Worm (Caenorhabditis elegans) whole organism, dauer: ENCODE data around the gene ZK1236.9.

Source experiments
- unc-62 ChIP-seq: sonication (generic microtip); optimal IDR thresholded peaks from 2 replicates; lab custom pipeline; 2017; ENCODE audit warnings: missing biosample characterization, missing genetic modification reagents, missing genetic modification characterization

Gene ZK1236.9

ce11 chrIII:8435074-8435473 lies at the start of gene ZK1236.9:
Gene ZK1236.9 (minus strand): TSS chrIII:8435174.
- no peak for TF ChIP-seq unc-62

DNA sequence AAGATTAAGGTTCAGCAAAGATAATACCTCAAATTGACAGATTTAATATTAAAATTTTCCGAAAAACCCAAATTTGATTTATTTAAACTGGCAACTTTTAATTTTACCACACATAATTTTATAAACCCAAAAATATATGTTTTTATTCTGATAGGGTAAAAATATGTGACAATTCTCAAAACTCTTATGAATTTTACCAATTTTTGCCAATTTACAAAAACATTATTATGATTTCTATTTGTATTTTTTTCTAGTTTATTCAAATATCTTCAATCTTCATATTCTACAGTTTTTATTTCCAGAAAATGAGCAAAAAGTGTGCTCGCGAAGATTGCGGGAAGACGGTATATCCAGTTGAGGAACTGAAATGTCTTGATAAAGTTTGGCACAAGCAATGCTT lies 48.9 kb upstream of the ZK1236.9 start, which contains the start of gene F42H10.3:
F42H10.3 (plus strand) TSS at position 301 of the 400 bp plus-strand sequence.
- no peak for TF ChIP-seq unc-62

- no peak for TF ChIP-seq unc-62
Observed at ce11 chrIII:8480355-8480754, 45.4 kb upstream of the ZK1236.9 start, which contains the start of gene F42H10.6. Gene F42H10.6 (minus strand): TSS chrIII:8480455.

DNA sequence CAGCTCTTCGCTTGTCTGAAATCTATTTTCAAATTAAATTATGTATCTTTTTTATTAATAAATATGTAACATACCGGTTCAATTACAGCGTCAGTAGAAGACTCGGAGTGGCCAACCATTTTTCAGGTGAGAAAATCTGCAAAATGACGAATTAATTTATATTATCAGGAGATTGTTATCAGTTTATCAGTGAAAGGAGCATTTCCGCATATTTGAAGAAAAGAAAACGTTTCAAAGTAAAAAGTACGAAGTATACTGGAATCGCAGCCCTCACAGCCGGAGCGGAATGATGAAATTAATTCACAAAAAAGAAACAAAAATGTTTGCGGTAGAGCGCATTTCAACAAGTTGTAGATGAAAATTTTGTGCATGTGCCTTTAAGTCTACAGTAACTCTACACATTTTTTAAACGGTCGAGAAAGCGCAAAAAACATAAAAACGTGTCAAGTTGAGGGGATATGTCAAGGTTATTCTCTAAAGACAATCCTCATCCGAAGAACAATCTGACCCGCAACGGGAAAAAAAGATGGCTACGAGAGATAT lies 44.4 kb upstream of the ZK1236.9 start:
- no peak for TF ChIP-seq unc-62

ce11 chrIII:8473292-8473691 lies 38.3 kb upstream of the ZK1236.9 start:
- TF ChIP-seq unc-62: no peak

DNA sequence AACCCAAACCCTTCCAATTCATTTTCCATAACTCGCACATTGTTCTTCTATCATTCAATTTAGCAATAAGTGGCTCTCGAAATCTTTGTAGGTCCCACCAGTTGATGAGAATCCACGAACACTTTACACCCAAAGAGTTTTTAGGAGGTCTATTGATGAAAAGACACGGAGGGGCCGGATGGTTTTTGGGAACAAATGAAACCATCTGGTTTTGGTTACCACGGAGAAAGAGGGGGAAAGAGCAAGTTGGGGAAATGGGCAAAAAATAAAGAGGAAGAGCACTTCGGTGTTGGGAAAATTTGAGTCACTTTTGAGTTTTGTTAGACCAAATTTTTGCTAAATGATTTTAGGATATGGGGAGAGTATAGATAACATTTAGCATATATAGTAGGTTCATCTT lies 32.5 kb upstream of the ZK1236.9 start:
- TF ChIP-seq unc-62: no peak

DNA sequence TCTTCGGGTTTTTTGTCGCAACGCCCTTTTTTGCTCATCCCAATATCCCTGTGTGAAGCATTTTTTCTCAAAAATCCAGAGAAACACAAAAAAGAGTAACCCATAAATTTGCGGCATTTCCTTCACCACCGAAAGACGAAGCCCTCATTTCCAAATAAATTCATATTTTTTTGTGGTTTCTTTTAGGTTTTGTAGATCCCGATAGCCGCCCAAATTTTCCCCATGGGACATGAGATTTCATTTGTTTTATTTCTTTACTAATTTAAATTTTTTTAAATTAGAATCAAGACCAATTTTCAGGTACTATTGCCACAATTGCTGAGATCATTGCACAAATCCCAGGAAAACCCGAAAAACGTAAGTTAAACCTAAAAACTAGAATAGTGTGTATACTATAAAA lies 31.8 kb upstream of the ZK1236.9 start, which contains the start of gene mig-39:
mig-39 (plus strand) TSS at position 301 of the 400 bp plus-strand sequence.
- no peak for TF ChIP-seq unc-62

- TF ChIP-seq unc-62: no peak
Observed at ce11 chrIII:8461410-8461809, 26.4 kb upstream of the ZK1236.9 start.

DNA sequence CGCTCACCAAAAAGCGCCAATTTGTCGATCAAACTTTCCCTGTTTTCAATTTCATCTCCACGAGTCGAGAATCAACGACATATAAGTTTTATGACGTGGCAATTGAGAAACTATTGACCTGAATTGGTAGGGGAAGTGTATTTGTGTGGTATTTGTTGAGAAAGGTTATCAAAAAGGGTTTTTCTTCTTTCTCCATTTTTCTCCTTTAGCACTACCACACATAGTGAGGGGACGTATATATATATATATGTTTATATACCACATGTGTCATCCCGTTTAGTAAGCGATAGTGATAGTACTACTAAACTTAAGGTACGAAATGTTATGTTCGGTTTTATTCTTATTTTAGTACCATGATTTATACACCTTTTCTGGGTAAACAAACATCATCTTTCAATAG lies 22.6 kb upstream of the ZK1236.9 start:
- TF ChIP-seq unc-62: no peak

ce11 chrIII:8451181-8451580 lies 16.2 kb upstream of the ZK1236.9 start:
- no peak for TF ChIP-seq unc-62

DNA sequence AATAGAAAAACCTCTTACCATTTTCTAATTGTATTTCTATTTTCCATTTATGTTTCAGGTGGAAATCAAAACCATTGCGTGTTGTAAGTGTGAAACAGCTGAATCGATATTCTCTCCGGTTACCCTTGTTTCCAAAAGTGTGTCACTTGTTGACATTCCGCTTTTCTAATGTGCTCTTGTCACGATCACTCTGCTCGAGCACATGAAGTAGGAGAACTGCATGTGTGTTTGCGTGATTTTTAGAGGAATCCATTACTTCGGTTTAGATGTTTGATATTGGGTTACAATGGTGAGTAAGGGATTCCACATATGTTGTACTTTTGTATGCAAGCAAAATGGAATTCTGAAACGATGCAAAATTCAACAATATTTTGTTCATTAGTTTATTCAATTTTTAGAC lies 15.5 kb upstream of the ZK1236.9 start:
- no peak for TF ChIP-seq unc-62

ce11 chrIII:8449160-8449807 lies 14.3 kb upstream of the ZK1236.9 start, which contains the start of gene mrpl-32:
Gene mrpl-32 (plus strand): TSS chrIII:8449757.
- no peak for TF ChIP-seq unc-62

DNA sequence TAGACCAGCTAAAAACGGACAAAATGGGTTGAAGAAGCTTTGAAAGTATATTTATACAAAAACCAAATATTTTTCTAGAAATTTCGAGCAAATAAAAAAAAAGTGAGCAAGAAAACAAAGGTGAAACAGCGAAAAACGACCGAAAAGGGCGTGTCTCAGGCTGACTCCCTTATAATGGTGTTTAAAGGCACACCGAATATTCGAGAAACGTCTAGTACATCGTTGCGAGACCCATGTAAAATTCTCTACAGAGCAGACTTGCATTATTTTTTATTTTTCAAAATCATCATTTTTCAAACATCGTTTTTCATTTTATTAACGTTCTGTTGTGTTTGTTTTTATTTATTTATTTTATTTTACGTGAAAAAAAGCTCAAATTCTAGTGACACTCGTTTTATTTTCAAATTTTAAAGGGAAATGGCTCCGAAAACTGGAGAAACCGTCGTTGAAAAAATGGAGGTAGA lies 12.0 kb upstream of the ZK1236.9 start, which contains the start of gene rpn-3:
rpn-3 (plus strand) TSS at position 414 of the 464 bp plus-strand sequence.
- no peak for TF ChIP-seq unc-62

DNA sequence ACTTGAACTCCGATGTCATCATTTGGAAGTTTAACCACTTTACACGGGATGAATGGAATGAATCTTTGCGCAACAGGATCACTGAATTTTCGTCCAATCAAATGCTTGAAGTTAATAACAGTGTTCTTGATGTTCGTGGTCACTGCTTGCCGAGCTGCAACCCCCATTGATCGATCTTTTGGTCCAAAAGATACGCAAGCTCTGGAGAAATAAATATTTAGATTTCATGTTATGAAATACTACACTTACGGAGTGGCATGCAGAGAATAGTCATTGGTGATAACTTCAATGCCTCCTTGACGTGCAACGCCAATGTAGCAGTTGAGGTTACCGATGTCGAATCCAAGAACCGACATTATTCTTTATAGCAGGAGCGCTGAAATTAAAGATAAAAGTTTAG lies 11.6 kb upstream of the ZK1236.9 start, which contains the start of gene hsp-110:
hsp-110 (minus strand) TSS at position 376 of the 400 bp plus-strand sequence.
- TF ChIP-seq unc-62: no peak

ce11 chrIII:8446061-8446460 lies 11.1 kb upstream of the ZK1236.9 start:
- no peak for TF ChIP-seq unc-62

- TF ChIP-seq unc-62: no peak
Observed at ce11 chrIII:8444433-8445090, 9.6 kb upstream of the ZK1236.9 start.

- no peak for TF ChIP-seq unc-62
Observed at ce11 chrIII:8443557-8444131, 8.7 kb upstream of the ZK1236.9 start, which contains the start of gene ufbp-1. Gene ufbp-1 (minus strand): TSS chrIII:8443607.
